2 fruit fly cellular contexts compared by ENCODE assay signal in genomic region chrX:7162554-7162953, dm6.
A peak's percentile ranks its signal among the peaks of the same experiment; 100 is the strongest.
TF ChIP-seq lines count a peak whose summit lies in the region.

No protein-coding gene starts in this region.

TF ChIP-seq in whole organism, embryonic, 481 proteins besides CTCF, POLR2A, EP300 and RAD21 (continued from another document and continues in another):
- TF ChIP-seq CG2120 (GFP tag; optimal IDR thresholded peaks at IDR 0.05; lab: Kevin White, UChicago) (no peak), CG17359 (tag; optimal IDR thresholded peaks at IDR 0.05; lab: Kevin White, UChicago) (peak; percentile 46), ttk (GFP tag; IDR thresholded peaks at IDR 0.05; lab: Robert Waterston, UW) (0 out of 2 replicates have a peak, but pooled peaks have one; percentile 14), CG6175 (GFP tag; IDR thresholded peaks at IDR 0.05; lab: Robert Waterston, UW) (no peak), pita (GFP tag; optimal IDR thresholded peaks at IDR 0.05; lab: Kevin White, UChicago) (peak; percentile 34), fd102C (GFP tag; optimal IDR thresholded peaks at IDR 0.05; lab: Kevin White, UChicago) (no peak), CG33557 (GFP tag; optimal IDR thresholded peaks at IDR 0.05; lab: Kevin White, UChicago) (peak; percentile 43), CG42726 (GFP tag; IDR thresholded peaks at IDR 0.05; lab: Robert Waterston, UW; ENCODE audit: partially characterized antibody) (no peak), CG4707 (GFP tag; optimal IDR thresholded peaks at IDR 0.05; lab: Kevin White, UChicago) (peak; percentile 1), lab (GFP tag; optimal IDR thresholded peaks at IDR 0.05; lab: Kevin White, UChicago) (peak; percentile 27), CG4360 (GFP tag; IDR thresholded peaks at IDR 0.05; lab: Robert Waterston, UW) (0 out of 2 replicates have a peak, but pooled peaks have one; percentile 6), E2f1 (GFP tag; IDR thresholded peaks at IDR 0.05; lab: Robert Waterston, UW) (0 out of 2 replicates have a peak, but pooled peaks have one; percentile 9), dmrt99B (tag; optimal IDR thresholded peaks at IDR 0.05; lab: Kevin White, UChicago) (peak; percentile 40), CG4730 (GFP tag; IDR thresholded peaks at IDR 0.05; lab: Robert Waterston, UW) (0 out of 2 replicates have a peak, but pooled peaks have one; percentile 25), NFAT (GFP tag; IDR thresholded peaks at IDR 0.05; lab: Robert Waterston, UW) (peak; percentile 58; the same call in 1 of the 2 replicates), Kr (GFP tag; optimal IDR thresholded peaks at IDR 0.05; lab: Kevin White, UChicago) (peak; percentile 24), CG12391 (tag; optimal IDR thresholded peaks at IDR 0.05; lab: Kevin White, UChicago) (peak; percentile 34), CG16815 (GFP tag; optimal IDR thresholded peaks at IDR 0.05; lab: Kevin White, UChicago) (peak; percentile 7), Rfx (GFP tag; IDR thresholded peaks at IDR 0.05; lab: Robert Waterston, UW) (peak; percentile 56), CG12769 (tag; optimal IDR thresholded peaks at IDR 0.05; lab: Kevin White, UChicago) (no peak), CG17829 (tag; optimal IDR thresholded peaks at IDR 0.05; lab: Kevin White, UChicago) (peak; percentile 60), Lhr (GFP tag; optimal IDR thresholded peaks at IDR 0.05; lab: Kevin White, UChicago) (peak; percentile 23), nmo (GFP tag; optimal IDR thresholded peaks at IDR 0.05; lab: Kevin White, UChicago) (peak; percentile 22), trem (tag; optimal IDR thresholded peaks at IDR 0.05; lab: Kevin White, UChicago) (peak; percentile 10), seq (GFP tag; IDR thresholded peaks at IDR 0.05; lab: Robert Waterston, UW) (peak; percentile 53; the same call in 1 of the 2 replicates), Hsf (GFP tag; optimal IDR thresholded peaks at IDR 0.05; lab: Kevin White, UChicago) (peak; percentile 46), CG18262 (tag; optimal IDR thresholded peaks at IDR 0.05; lab: Kevin White, UChicago) (peak; percentile 48), CG10959 (GFP tag; IDR thresholded peaks at IDR 0.05; lab: Robert Waterston, UW) (peak; percentile 25; the same call in 1 of the 2 replicates), bcd (GFP tag; optimal IDR thresholded peaks at IDR 0.05; lab: Kevin White, UChicago) (peak; percentile 38), CG17612 (GFP tag; IDR thresholded peaks at IDR 0.05; lab: Robert Waterston, UW) (no peak), Elba2 (GFP tag; optimal IDR thresholded peaks at IDR 0.05; lab: Kevin White, UChicago) (peak; percentile 98), fd96Cb (tag; optimal IDR thresholded peaks at IDR 0.05; lab: Kevin White, UChicago) (peak; percentile 25), Antp (GFP tag; optimal IDR thresholded peaks at IDR 0.05; lab: Kevin White, UChicago) (peak; percentile 27), Chrac-16 (GFP tag; optimal IDR thresholded peaks at IDR 0.05; lab: Kevin White, UChicago) (peak; percentile 48), lola (GFP tag; optimal IDR thresholded peaks at IDR 0.05; lab: Kevin White, UChicago) (peak in 1 of 3 experiments; percentile 18), CG8089 (GFP tag; optimal IDR thresholded peaks at IDR 0.05; lab: Kevin White, UChicago) (peak; percentile 45), CG13123 (GFP tag; optimal IDR thresholded peaks at IDR 0.05; lab: Kevin White, UChicago) (no peak), Ptx1 (GFP tag; IDR thresholded peaks at IDR 0.05; lab: Robert Waterston, UW) (peak; percentile 51), Doc2 (GFP tag; IDR thresholded peaks at IDR 0.05; lab: Robert Waterston, UW) (no peak), D19A (tag; optimal IDR thresholded peaks at IDR 0.05; lab: Kevin White, UChicago) (peak; percentile 21), twi (tag; optimal IDR thresholded peaks at IDR 0.05; lab: Kevin White, UChicago) (peak; percentile 56), ssp (GFP tag; IDR thresholded peaks at IDR 0.05; lab: Robert Waterston, UW) (no peak), Deaf1 (tag; optimal IDR thresholded peaks at IDR 0.05; lab: Kevin White, UChicago) (peak; percentile 8), bsh (GFP tag; optimal IDR thresholded peaks at IDR 0.05; lab: Kevin White, UChicago) (peak in 1 of 2 experiments; percentile 27), Nf-YB (GFP tag; optimal IDR thresholded peaks at IDR 0.05; lab: Kevin White, UChicago) (peak; percentile 86), tap (tag; optimal IDR thresholded peaks at IDR 0.05; lab: Kevin White, UChicago) (no peak), CG30403 (GFP tag; optimal IDR thresholded peaks at IDR 0.05; lab: Kevin White, UChicago) (peak; percentile 21), Asciz (GFP tag; optimal IDR thresholded peaks at IDR 0.05; lab: Kevin White, UChicago) (no peak), tna (GFP tag; IDR thresholded peaks at IDR 0.05; lab: Robert Waterston, UW; ENCODE audit: partially characterized antibody) (no peak), unpg (GFP tag; optimal IDR thresholded peaks at IDR 0.05; lab: Kevin White, UChicago) (peak; percentile 22), CG2712 (tag; optimal IDR thresholded peaks at IDR 0.05; lab: Kevin White, UChicago) (peak; percentile 64), salm (tag; optimal IDR thresholded peaks at IDR 0.05; lab: Kevin White, UChicago) (no peak), CG4328 (GFP tag; optimal IDR thresholded peaks at IDR 0.05; lab: Kevin White, UChicago) (no peak), CG10654 (GFP tag; optimal IDR thresholded peaks at IDR 0.05; lab: Kevin White, UChicago) (no peak), Ets65A (GFP tag; lab: Kevin White, UChicago) (no peak), CG9727 (GFP tag; optimal IDR thresholded peaks at IDR 0.05; lab: Kevin White, UChicago) (peak; percentile 29), Jarid2 (GFP tag; optimal IDR thresholded peaks at IDR 0.05; lab: Kevin White, UChicago) (peak; percentile 52), sisA (GFP tag; IDR thresholded peaks at IDR 0.05; lab: Robert Waterston, UW) (0 out of 2 replicates have a peak, but pooled peaks have one; percentile 4), CG15479 (GFP tag; optimal IDR thresholded peaks at IDR 0.05; lab: Kevin White, UChicago) (peak; percentile 29), Sox100B (GFP tag; optimal IDR thresholded peaks at IDR 0.05; lab: Kevin White, UChicago) (peak; percentile 36), D (optimal IDR thresholded peaks at IDR 0.05; lab: Kevin White, UChicago) (no peak), D (GFP tag; optimal IDR thresholded peaks at IDR 0.05; lab: Kevin White, UChicago) (peak; percentile 13), insv (GFP tag; optimal IDR thresholded peaks at IDR 0.05; lab: Kevin White, UChicago) (peak; percentile 96 to 100), CG1602 (GFP tag; optimal IDR thresholded peaks at IDR 0.05; lab: Kevin White, UChicago) (peak; percentile 41), tio (GFP tag; optimal IDR thresholded peaks at IDR 0.05; lab: Kevin White, UChicago) (peak; percentile 9)

TF ChIP-seq in whole organism, prepupa, 60 proteins besides CTCF, POLR2A, EP300 and RAD21 (continued from another document):
- TF ChIP-seq CG3032 (tag; optimal IDR thresholded peaks at IDR 0.05; lab: Kevin White, UChicago) (no peak), CG11762 (GFP tag; optimal IDR thresholded peaks at IDR 0.05; lab: Kevin White, UChicago; ENCODE audit: insufficient read depth) (no peak), CG6276 (GFP tag; optimal IDR thresholded peaks at IDR 0.05; lab: Kevin White, UChicago) (no peak), CG6163 (GFP tag; IDR thresholded peaks at IDR 0.05; lab: Robert Waterston, UW) (no peak)
